Worm (Caenorhabditis elegans) whole organism, L4 larva: ENCODE data around the gene lon-2.

Experiments
- nhr-237 ChIP-seq: sonication (generic microtip); optimal IDR thresholded peaks from 2 replicates; lab custom pipeline; 2017; ENCODE audit warnings: missing biosample characterization, missing genetic modification characterization
- skn-1 ChIP-seq: fragments of 150-350 bp; optimal IDR thresholded peaks from 2 replicates; lab custom pipeline; 2014; ENCODE audit warnings: missing biosample characterization, missing genetic modification characterization
- snpc-4 ChIP-seq: fragments of 150-350 bp; optimal IDR thresholded peaks from 2 replicates; lab custom pipeline; 2014; ENCODE audit warnings: missing biosample characterization, missing genetic modification characterization

- no peak for TF ChIP-seq skn-1 (tag; lab: Kevin White, UChicago)
- TF ChIP-seq nhr-237 (tag; lab: Kevin White, UChicago), result no peak
- TF ChIP-seq snpc-4, result no peak
These were observed 41.7 kb upstream of the lon-2 start for ce11 chrX:4790614-4791013.
